Worm (Caenorhabditis elegans) whole organism, L1 larva: ENCODE results near the gene cyn-2.
A peak's percentile ranks its signal among the peaks of the same experiment; 100 is the strongest.

Experiments
- C04F5.9 ChIP-seq: sonication (generic microtip); optimal IDR thresholded peaks from 2 replicates; lab custom pipeline; 2016; ENCODE audit warnings: missing genetic modification characterization, missing compliant biosample characterization
- Y116A8C.19 ChIP-seq: sonication (generic microtip); optimal IDR thresholded peaks from 2 replicates; lab custom pipeline; 2016; ENCODE audit warnings: missing compliant biosample characterization, missing genetic modification characterization, borderline replicate concordance
- aha-1 ChIP-seq: fragments of 150-350 bp; optimal IDR thresholded peaks from 2 replicates; lab custom pipeline; 2014; ENCODE audit warnings: missing biosample characterization, missing genetic modification characterization
- alr-1 ChIP-seq: fragments of 200-800 bp; sonication (Bioruptor generic); optimal IDR thresholded peaks from 2 replicates; lab custom pipeline; 2018; ENCODE audit warnings: borderline replicate concordance, mild to moderate bottlenecking, missing genetic modification characterization, missing compliant biosample characterization
- aly-2 ChIP-seq: fragments of 150-350 bp; optimal IDR thresholded peaks from 2 replicates; lab custom pipeline; 2014; ENCODE audit warnings: missing biosample characterization, missing genetic modification characterization
- ama-1 ChIP-seq: fragments of 150-350 bp; optimal IDR thresholded peaks from 2 replicates; lab custom pipeline; 2014
- blmp-1 ChIP-seq: fragments of 150-350 bp; optimal IDR thresholded peaks from 2 replicates; lab custom pipeline; 2014; ENCODE audit warnings: missing biosample characterization, missing genetic modification characterization
- ceh-8 ChIP-seq: fragments of 200-800 bp; sonication (Bioruptor generic); optimal IDR thresholded peaks from 2 replicates; lab custom pipeline; 2018; ENCODE audit warnings: mild to moderate bottlenecking, missing genetic modification characterization, moderate library complexity, missing compliant biosample characterization
- ceh-88 ChIP-seq: fragments of 200-800 bp; sonication (Bioruptor generic); IDR thresholded peaks from 2 replicates; pipeline ENCODE4 v1.3.6; 2022; ENCODE audit warnings: missing genetic modification characterization, missing compliant biosample characterization
- dsc-1 ChIP-seq: sonication (generic microtip); optimal IDR thresholded peaks from 2 replicates; lab custom pipeline; 2016; ENCODE audit warnings: mild to moderate bottlenecking, missing genetic modification characterization, missing compliant biosample characterization
- efl-1 ChIP-seq, 4 experiments: fragments of 150-350 bp; optimal IDR thresholded peaks in 3 of 4; peaks in 1 of 4; 1 replicate in 1 of 4; 2 replicates in 3 of 4; lab custom pipeline; 2014; ENCODE audit warnings: missing biosample characterization in 2 of 4, missing genetic modification characterization in 2 of 4, missing genetic modification reagents in 2 of 4
- efl-3 ChIP-seq: fragments of 200-800 bp; sonication (Bioruptor generic); optimal IDR thresholded peaks from 2 replicates; lab custom pipeline; 2018; ENCODE audit warnings: mild to moderate bottlenecking, missing genetic modification characterization, missing compliant biosample characterization
- elt-3 ChIP-seq, 6 experiments: fragments of 150-350 bp in 1 of 6; sonication (generic microtip); optimal IDR thresholded peaks; 2 replicates each; lab custom pipeline; 2017 to 2018; ENCODE audit warnings: missing biosample characterization in 6 of 6, missing genetic modification characterization in 6 of 6, inconsistent platforms in 1 of 6
- ets-5 ChIP-seq: fragments of 200-800 bp; sonication (Bioruptor generic); IDR thresholded peaks from 2 replicates; pipeline ENCODE4 v1.3.6; 2022; ENCODE audit warnings: missing genetic modification characterization, missing compliant biosample characterization
- fkh-4 ChIP-seq: sonication (generic microtip); optimal IDR thresholded peaks from 2 replicates; lab custom pipeline; 2016; ENCODE audit warnings: missing compliant biosample characterization, missing genetic modification characterization, borderline replicate concordance
- fkh-8 ChIP-seq: sonication (generic microtip); optimal IDR thresholded peaks from 2 replicates; lab custom pipeline; 2016; ENCODE audit warnings: mild to moderate bottlenecking, missing genetic modification characterization, missing compliant biosample characterization
- hlh-17 ChIP-seq: fragments of 200-800 bp; sonication (Bioruptor generic); optimal IDR thresholded peaks from 2 replicates; lab custom pipeline; 2018; ENCODE audit warnings: missing genetic modification characterization, mild to moderate bottlenecking, missing compliant biosample characterization, moderate library complexity, borderline replicate concordance
- hpl-2 ChIP-seq: fragments of 150-350 bp; optimal IDR thresholded peaks from 2 replicates; lab custom pipeline; 2014; ENCODE audit warnings: missing biosample characterization, missing genetic modification reagents, missing genetic modification characterization
- irx-1 ChIP-seq: sonication (generic microtip); optimal IDR thresholded peaks from 2 replicates; lab custom pipeline; 2016; ENCODE audit warnings: missing genetic modification characterization, missing compliant biosample characterization
- isw-1 ChIP-seq: fragments of 200-800 bp; sonication (Bioruptor generic); IDR thresholded peaks from 2 replicates; pipeline ENCODE4 v1.3.6; 2022; ENCODE audit warnings: missing genetic modification characterization, missing compliant biosample characterization
- jun-1 ChIP-seq: fragments of 150-350 bp; optimal IDR thresholded peaks from 2 replicates; lab custom pipeline; 2014; ENCODE audit warnings: missing biosample characterization, missing genetic modification reagents, missing genetic modification characterization
- lin-13 ChIP-seq: fragments of 150-350 bp; optimal IDR thresholded peaks from 2 replicates; lab custom pipeline; 2014; ENCODE audit warnings: missing biosample characterization, missing genetic modification reagents, missing genetic modification characterization
- lin-14 ChIP-seq: fragments of 200-800 bp; sonication (Bioruptor generic); optimal IDR thresholded peaks from 2 replicates; lab custom pipeline; 2018; ENCODE audit warnings: mild to moderate bottlenecking, missing genetic modification characterization, moderate library complexity, missing compliant biosample characterization
- lin-35 ChIP-seq, 2 experiments: fragments of 150-350 bp; optimal IDR thresholded peaks; 2 replicates each; lab custom pipeline; 2014; ENCODE audit warnings: missing biosample characterization in 2 of 2, missing genetic modification characterization in 2 of 2, missing genetic modification reagents in 2 of 2
- mdl-1 ChIP-seq, 2 experiments: fragments of 150-350 bp; optimal IDR thresholded peaks; 2 replicates each; lab custom pipeline; 2014 to 2017; ENCODE audit warnings: missing biosample characterization in 2 of 2, missing genetic modification characterization in 2 of 2, inconsistent platforms in 1 of 2
- mep-1 ChIP-seq: fragments of 150-350 bp; optimal IDR thresholded peaks from 2 replicates; lab custom pipeline; 2014; ENCODE audit warnings: missing biosample characterization, missing genetic modification characterization
- nhr-11 ChIP-seq: fragments of 150-350 bp; optimal IDR thresholded peaks from 2 replicates; lab custom pipeline; 2014; ENCODE audit warnings: missing biosample characterization, missing genetic modification characterization
- nhr-20 ChIP-seq: sonication (generic microtip); optimal IDR thresholded peaks from 2 replicates; lab custom pipeline; 2016; ENCODE audit warnings: mild to moderate bottlenecking, missing genetic modification characterization, missing compliant biosample characterization
- nhr-47 ChIP-seq: sonication (generic microtip); optimal IDR thresholded peaks from 2 replicates; lab custom pipeline; 2016; ENCODE audit warnings: mild to moderate bottlenecking, missing genetic modification characterization, moderate library complexity, missing compliant biosample characterization
- nhr-85 ChIP-seq: sonication (generic microtip); peaks from one replicate; lab custom pipeline; 2016; ENCODE audit warnings: missing genetic modification characterization, inconsistent platforms, missing compliant biosample characterization
- pax-3 ChIP-seq: fragments of 200-800 bp; sonication (Bioruptor generic); optimal IDR thresholded peaks from 2 replicates; lab custom pipeline; 2018; ENCODE audit warnings: mild to moderate bottlenecking, missing genetic modification characterization, moderate library complexity, missing compliant biosample characterization
- pqm-1 ChIP-seq: sonication (generic microtip); optimal IDR thresholded peaks from 3 replicates; lab custom pipeline; 2017; ENCODE audit warnings: missing biosample characterization, missing genetic modification characterization
- rnt-1 ChIP-seq: sonication (generic microtip); optimal IDR thresholded peaks from 2 replicates; lab custom pipeline; 2016; ENCODE audit warnings: mild to moderate bottlenecking, missing genetic modification characterization, moderate library complexity, missing compliant biosample characterization
- skn-1 ChIP-seq: fragments of 150-350 bp; optimal IDR thresholded peaks from 2 replicates; lab custom pipeline; 2014; ENCODE audit warnings: missing biosample characterization, missing genetic modification characterization
- sox-4 ChIP-seq: sonication (generic microtip); optimal IDR thresholded peaks from 2 replicates; lab custom pipeline; 2016; ENCODE audit warnings: missing genetic modification characterization, missing compliant biosample characterization
- sptf-1 ChIP-seq: fragments of 150-350 bp; optimal IDR thresholded peaks from 2 replicates; lab custom pipeline; 2014; ENCODE audit warnings: missing biosample characterization, missing genetic modification characterization
- sup-37 ChIP-seq: fragments of 200-800 bp; sonication (Bioruptor generic); optimal IDR thresholded peaks from 2 replicates; lab custom pipeline; 2018; ENCODE audit warnings: mild to moderate bottlenecking, missing genetic modification characterization, missing compliant biosample characterization
- swsn-7 ChIP-seq: sonication (generic microtip); optimal IDR thresholded peaks from 2 replicates; lab custom pipeline; 2016; ENCODE audit warnings: missing genetic modification characterization, missing compliant biosample characterization
- tbx-2 ChIP-seq: sonication (generic microtip); optimal IDR thresholded peaks from 2 replicates; lab custom pipeline; 2016; ENCODE audit warnings: missing genetic modification characterization, missing compliant biosample characterization
- unc-130 ChIP-seq: fragments of 150-350 bp; optimal IDR thresholded peaks from 2 replicates; lab custom pipeline; 2017; ENCODE audit warnings: missing biosample characterization, missing genetic modification characterization, inconsistent platforms
- unc-30 ChIP-seq: sonication (generic microtip); optimal IDR thresholded peaks from 2 replicates; lab custom pipeline; 2017; ENCODE audit warnings: missing biosample characterization, missing genetic modification characterization
- unc-86 ChIP-seq: sonication (generic microtip); optimal IDR thresholded peaks from 2 replicates; lab custom pipeline; 2016; ENCODE audit warnings: missing genetic modification characterization, missing compliant biosample characterization
- vab-15 ChIP-seq: sonication (generic microtip); optimal IDR thresholded peaks from 2 replicates; lab custom pipeline; 2017; ENCODE audit warnings: missing genotype, mild to moderate bottlenecking, missing genetic modification characterization, missing compliant biosample characterization
- zag-1 ChIP-seq: fragments of 150-350 bp; optimal IDR thresholded peaks from 2 replicates; lab custom pipeline; 2014; ENCODE audit warnings: missing biosample characterization, missing genetic modification characterization
- zip-4 ChIP-seq: fragments of 200-800 bp; sonication (Bioruptor generic); optimal IDR thresholded peaks from 2 replicates; lab custom pipeline; 2018; ENCODE audit warnings: mild to moderate bottlenecking, missing genetic modification characterization, moderate library complexity, missing compliant biosample characterization
- ztf-4 ChIP-seq: fragments of 150-350 bp; optimal IDR thresholded peaks from 2 replicates; lab custom pipeline; 2014; ENCODE audit warnings: missing biosample characterization, missing genetic modification characterization

cyn-2 gene

ce11 chrIII:13712854-13713293, 20.4 kb downstream of the cyn-2 start (continued):
- TF ChIP-seq zag-1 (tag; lab: Kevin White, UChicago) (no peak), ztf-4 (peak; percentile 7), swsn-7 (peak; percentile 27), jun-1 (peak; percentile 49), pqm-1 (tag; lab: Kevin White, UChicago) (no peak), lin-14 (GFP tag; lab: Kevin White, UChicago) (peak; percentile 82), efl-3 (GFP tag; lab: Kevin White, UChicago) (no peak), aha-1 (tag; lab: Kevin White, UChicago) (no peak), rnt-1 (tag; lab: Kevin White, UChicago) (peak; percentile 38), C04F5.9 (tag; lab: Kevin White, UChicago) (no peak), efl-1 (optimal IDR thresholded peaks at IDR 0.05; lab: Kevin White, UChicago) (peak; percentile 26 to 55), efl-1 (GFP tag; optimal IDR thresholded peaks at IDR 0.05 in 1 of 2; lab: Kevin White, UChicago) (peak in 1 of 2 experiments; percentile 87), lin-13 (GFP tag; lab: Kevin White, UChicago) (no peak), elt-3 (tag; optimal IDR thresholded peaks at IDR 0.05; lab: Kevin White, UChicago) (no peak), dsc-1 (tag; lab: Kevin White, UChicago) (peak; percentile 13)

DNA sequence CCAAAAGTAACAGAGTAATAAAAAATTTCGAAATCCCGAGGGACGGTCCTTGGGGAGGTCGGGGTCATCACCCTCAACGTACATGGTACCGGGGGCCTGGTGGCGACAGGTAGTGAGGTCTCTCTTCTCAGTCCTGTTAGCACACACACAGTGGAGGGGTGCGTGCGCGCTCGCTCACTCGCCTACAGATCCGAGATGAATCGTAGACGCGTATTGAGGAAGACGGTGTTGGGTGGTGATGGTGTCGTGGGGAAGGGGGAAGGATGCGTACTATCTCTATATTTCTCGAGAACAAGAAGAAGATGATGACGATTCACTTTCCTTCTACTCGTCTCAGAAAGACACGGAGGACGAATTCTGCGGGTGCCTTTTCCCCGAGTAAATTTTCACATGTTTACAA, 21.3 kb downstream of the cyn-2 start:
- no peak for TF ChIP-seq Y116A8C.19 (tag; lab: Kevin White, UChicago)
- peak; percentile 62 for TF ChIP-seq blmp-1 (tag; lab: Kevin White, UChicago)
- TF ChIP-seq unc-30 (tag; lab: Kevin White, UChicago): no peak
- TF ChIP-seq nhr-11 (tag; lab: Kevin White, UChicago): no peak
- TF ChIP-seq nhr-85: peak; percentile 59

DNA sequence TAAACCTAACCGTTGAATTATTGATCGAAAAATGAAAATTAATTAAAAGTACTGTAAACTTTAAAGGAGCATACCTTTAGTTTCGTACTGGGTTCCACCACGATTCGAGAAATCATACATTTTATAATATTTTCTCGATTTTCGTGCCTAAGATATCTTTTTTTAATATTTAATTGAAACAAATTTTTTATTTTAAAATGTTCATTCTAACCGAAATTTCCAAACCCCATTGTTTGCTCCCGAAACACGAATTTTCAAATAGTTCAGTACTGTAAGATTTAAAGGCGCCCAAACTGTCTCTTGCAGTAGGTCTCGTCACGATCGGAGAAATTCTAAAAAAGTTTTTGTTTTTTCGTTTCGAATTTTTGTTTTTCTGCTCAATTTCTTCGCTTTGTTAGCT, 22.5 kb downstream of the cyn-2 start:
- no peak for TF ChIP-seq mdl-1 (tag; optimal IDR thresholded peaks at IDR 0.05; lab: Kevin White, UChicago)
- TF ChIP-seq rnt-1 (tag; lab: Kevin White, UChicago): no peak
- TF ChIP-seq unc-30 (tag; lab: Kevin White, UChicago): no peak
- TF ChIP-seq isw-1 (GFP tag; lab: Robert Waterston, UW): no peak
- TF ChIP-seq aly-2: no peak
- no peak for TF ChIP-seq unc-86 (tag; lab: Kevin White, UChicago)
- no peak for TF ChIP-seq ceh-88 (GFP tag; lab: Robert Waterston, UW)
- no peak for TF ChIP-seq blmp-1 (tag; lab: Kevin White, UChicago)
- TF ChIP-seq fkh-4 (tag; lab: Kevin White, UChicago): no peak
- TF ChIP-seq unc-130: no peak

- TF ChIP-seq ceh-8 (no peak), vab-15 (no peak), C04F5.9 (tag; lab: Kevin White, UChicago) (no peak), efl-1 (optimal IDR thresholded peaks at IDR 0.05; lab: Kevin White, UChicago) (no peak), efl-1 (GFP tag; optimal IDR thresholded peaks at IDR 0.05 in 1 of 2; lab: Kevin White, UChicago) (no peak), mep-1 (tag; lab: Kevin White, UChicago) (peak; percentile 39), alr-1 (tag; lab: Kevin White, UChicago) (no peak), skn-1 (peak; percentile 90), ets-5 (GFP tag; lab: Robert Waterston, UW) (no peak), hlh-17 (no peak), swsn-7 (peak; percentile 32), unc-30 (tag; lab: Kevin White, UChicago) (no peak), isw-1 (GFP tag; lab: Robert Waterston, UW) (no peak), pqm-1 (tag; lab: Kevin White, UChicago) (no peak), tbx-2 (no peak), hpl-2 (no peak), sox-4 (tag; lab: Kevin White, UChicago) (peak; percentile 39), ama-1 (lab: Kevin White, UChicago) (no peak), sup-37 (GFP tag; lab: Kevin White, UChicago) (no peak), nhr-47 (tag; lab: Kevin White, UChicago) (peak; percentile 74), lin-13 (GFP tag; lab: Kevin White, UChicago) (peak; percentile 43), lin-14 (GFP tag; lab: Kevin White, UChicago) (peak; percentile 55), zip-4 (GFP tag; lab: Kevin White, UChicago) (peak; percentile 48), sptf-1 (tag; lab: Kevin White, UChicago) (no peak), irx-1 (tag; lab: Kevin White, UChicago) (no peak), lin-35 (GFP tag; optimal IDR thresholded peaks at IDR 0.05; lab: Kevin White, UChicago) (no peak), fkh-8 (tag; lab: Kevin White, UChicago) (peak; percentile 96), nhr-20 (peak; percentile 13), nhr-11 (tag; lab: Kevin White, UChicago) (peak; percentile 82), pax-3 (tag; lab: Kevin White, UChicago) (peak; percentile 63)
Observed at ce11 chrIII:13716266-13716665, 23.8 kb downstream of the cyn-2 start.
